Worm (Caenorhabditis elegans): ENCODE data around the gene par-5.

The par-5 gene

ce11 chrIV:11822454-11822853 lies 730 bp upstream of the par-5 start (continued):
- TF ChIP-seq athp-1 (tag; optimal IDR thresholded peaks at IDR 0.05), result no peak
- TF ChIP-seq cebp-1 (GFP tag; IDR thresholded peaks at IDR 0.05), result no peak
- TF ChIP-seq cebp-1 (tag; optimal IDR thresholded peaks at IDR 0.05), result no peak
- no peak for TF ChIP-seq dpff-1 (tag; optimal IDR thresholded peaks at IDR 0.05)
- TF ChIP-seq let-526 (GFP tag; IDR thresholded peaks at IDR 0.05), result no peak
- peak; percentile 98 for TF ChIP-seq madf-6 (GFP tag; IDR thresholded peaks at IDR 0.05)
- TF ChIP-seq hmg-1.2 (GFP tag; IDR thresholded peaks at IDR 0.05), result peak; percentile 51
- TF ChIP-seq rcor-1 (GFP tag; IDR thresholded peaks at IDR 0.05), result peak; percentile 50; the same call in 1 of the 2 replicates
- no peak for TF ChIP-seq T07F8.4 (tag; optimal IDR thresholded peaks at IDR 0.05)
- TF ChIP-seq F52B5.7 (tag; optimal IDR thresholded peaks at IDR 0.05), result no peak
- peak; percentile 95 for TF ChIP-seq D2030.7 (GFP tag; IDR thresholded peaks at IDR 0.05)
- TF ChIP-seq nhr-120 (GFP tag; IDR thresholded peaks at IDR 0.05), result no peak
- TF ChIP-seq C06A6.2 (GFP tag; conservative IDR thresholded peaks at IDR 0.05), result no peak
- TF ChIP-seq F49E8.2 (tag; optimal IDR thresholded peaks at IDR 0.05; ENCODE audit: insufficient read depth), result peak; percentile 45
- no peak for TF ChIP-seq Y56A3A.18 (GFP tag; IDR thresholded peaks at IDR 0.05)
- no peak for TF ChIP-seq nhr-80 (tag; optimal IDR thresholded peaks at IDR 0.05)
- peak; percentile 65 for TF ChIP-seq tlf-1 (GFP tag; optimal IDR thresholded peaks at IDR 0.05)
- TF ChIP-seq tbp1 (GFP tag; optimal IDR thresholded peaks at IDR 0.05), result no peak
- TF ChIP-seq mxl-1 (tag; optimal IDR thresholded peaks at IDR 0.05), result no peak
- no peak for TF ChIP-seq nhr-90 (tag; optimal IDR thresholded peaks at IDR 0.05)
- no peak for TF ChIP-seq fkh-3 (tag; optimal IDR thresholded peaks at IDR 0.05)
- TF ChIP-seq akir-1 (GFP tag; optimal IDR thresholded peaks at IDR 0.05), result no peak
- TF ChIP-seq F10E7.11 (tag; optimal IDR thresholded peaks at IDR 0.05), result no peak
- TF ChIP-seq F23B12.7 (tag; optimal IDR thresholded peaks at IDR 0.05; ENCODE audit: insufficient read depth), result peak; percentile 61
- no peak for TF ChIP-seq zim-3 (tag; optimal IDR thresholded peaks at IDR 0.05)
- TF ChIP-seq die-1 (tag; optimal IDR thresholded peaks at IDR 0.05), result no peak
- TF ChIP-seq B0019.2 (GFP tag; conservative IDR thresholded peaks at IDR 0.05), result peak; percentile 76; the same call in 1 of the 2 replicates
- no peak for TF ChIP-seq mel-28 (tag; optimal IDR thresholded peaks at IDR 0.05; ENCODE audit: borderline replicate concordance)
- TF ChIP-seq hmg-20 (GFP tag; IDR thresholded peaks at IDR 0.05), result no peak
- peak; percentile 56; the same call in 1 of the 2 replicates for TF ChIP-seq pbrm-1 (GFP tag; IDR thresholded peaks at IDR 0.05)
- TF ChIP-seq attf-6 (GFP tag; IDR thresholded peaks at IDR 0.05), result peak; percentile 49; the same call in 1 of the 2 replicates
- no peak for TF ChIP-seq ztf-26 (tag; optimal IDR thresholded peaks at IDR 0.05)
- no peak for TF ChIP-seq ztf-3 (GFP tag; optimal IDR thresholded peaks at IDR 0.05)
- peak; percentile 94 for TF ChIP-seq F33H1.4 (GFP tag; IDR thresholded peaks at IDR 0.05)
- no peak for TF ChIP-seq F37B4.10 (GFP tag; IDR thresholded peaks at IDR 0.05)
- TF ChIP-seq attf-3 (GFP tag; conservative IDR thresholded peaks at IDR 0.05), result no peak
- peak in 2 of 3 experiments; percentile 42 to 61 for TF ChIP-seq lin-35 (GFP tag; optimal IDR thresholded peaks at IDR 0.05)
- TF ChIP-seq B0261.1 (tag; optimal IDR thresholded peaks at IDR 0.05), result no peak
- no peak for TF ChIP-seq chd-7 (tag; optimal IDR thresholded peaks at IDR 0.05)
- TF ChIP-seq snpc-4 (GFP tag; optimal IDR thresholded peaks at IDR 0.05), result no peak
- TF ChIP-seq snpc-4 (tag; optimal IDR thresholded peaks at IDR 0.05), result peak in 2 of 4 experiments; percentile 19 to 28
- TF ChIP-seq madf-3 (GFP tag; IDR thresholded peaks at IDR 0.05), result peak; percentile 74; the same call in 1 of the 2 replicates
- no peak for TF ChIP-seq somi-1 (GFP tag; optimal IDR thresholded peaks at IDR 0.05)
- TF ChIP-seq lsy-27 (tag; optimal IDR thresholded peaks at IDR 0.05; ENCODE audit: borderline replicate concordance, insufficient read depth), result no peak
- no peak for TF ChIP-seq B0035.1 (tag; optimal IDR thresholded peaks at IDR 0.05)
- no peak for TF ChIP-seq sptf-2 (GFP tag; optimal IDR thresholded peaks at IDR 0.05)
- TF ChIP-seq snpc-3.4 (tag; optimal IDR thresholded peaks at IDR 0.05), result peak; percentile 64
- TF ChIP-seq ceh-100 (GFP tag; IDR thresholded peaks at IDR 0.05), result peak; percentile 51; the same call in 1 of the 2 replicates
- TF ChIP-seq ceh-40 (GFP tag; IDR thresholded peaks at IDR 0.05), result no peak

Measured in whole organism, young adult.